Fruit fly (Drosophila melanogaster) whole organism, embryonic: ENCODE results near the gene CG2182.

ENCODE experiments used
- CG4820 ChIP-seq: fragments of 200-800 bp; sonication (Bioruptor generic); optimal IDR thresholded peaks from 3 replicates; lab custom pipeline; 2016; ENCODE audit warnings: missing biosample characterization, missing genetic modification characterization
- CG7786 ChIP-seq: fragments of 200-800 bp; sonication (Bioruptor generic); optimal IDR thresholded peaks from 2 replicates; lab custom pipeline; 2016; ENCODE audit warnings: missing biosample characterization, missing genetic modification characterization
- CG8290 ChIP-seq, 3 experiments: fragments of 200-800 bp; sonication (Bioruptor generic); optimal IDR thresholded peaks; 2 replicates each; lab custom pipeline; 2016 to 2019; ENCODE audit warnings: missing biosample characterization in 3 of 3, missing genetic modification characterization in 3 of 3, mild to moderate bottlenecking in 2 of 3, moderate library complexity in 1 of 3
- chif ChIP-seq, 2 experiments: fragments of 200-800 bp; sonication (Bioruptor generic); optimal IDR thresholded peaks; 3 replicates each; lab custom pipeline; 2016; ENCODE audit warnings: missing biosample characterization in 2 of 2, missing genetic modification characterization in 2 of 2

DNA sequence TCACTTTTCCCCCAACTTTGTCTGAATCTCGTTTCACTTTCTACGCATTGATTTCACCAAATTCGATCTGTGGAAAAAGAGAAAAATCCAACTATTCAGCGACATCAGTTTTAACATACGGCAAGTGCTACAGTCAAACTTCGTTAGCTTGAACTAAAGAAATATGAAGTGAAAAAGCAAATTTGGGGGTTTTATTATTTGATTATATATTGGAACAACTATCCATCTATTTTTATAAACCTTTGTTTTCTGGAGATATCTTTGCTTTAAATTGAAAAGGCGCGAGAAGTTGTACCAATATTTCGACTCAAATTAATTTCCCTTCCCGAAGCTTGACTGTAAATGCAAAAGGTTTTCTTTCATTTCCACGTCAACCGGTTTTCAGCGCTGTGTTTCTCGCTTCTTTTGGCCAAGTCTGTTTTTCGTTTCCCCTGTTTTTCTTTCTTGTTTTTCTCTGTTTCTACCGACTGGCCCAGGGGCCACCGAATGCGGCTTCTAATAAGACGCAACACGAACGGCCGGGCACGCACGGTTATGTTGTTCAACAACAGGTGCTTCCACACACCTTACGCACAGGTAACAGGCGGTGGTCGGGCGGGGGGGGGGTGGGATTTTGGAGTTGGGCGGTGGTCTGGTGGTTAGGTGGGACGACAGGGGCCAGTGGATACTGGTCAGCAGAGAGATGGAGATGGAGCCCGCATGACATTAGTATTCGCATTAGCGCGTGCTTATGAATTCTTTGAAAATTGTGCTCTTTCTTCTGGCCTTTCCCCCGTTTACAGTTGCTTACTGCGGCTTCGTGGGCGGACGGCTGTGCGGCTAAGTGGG, 23.4 kb upstream of the CG2182 start:
- TF ChIP-seq chif (GFP tag; optimal IDR thresholded peaks at IDR 0.05; lab: Kevin White, UChicago), result peak; percentile 13 to 60
- peak; percentile 44 for TF ChIP-seq CG4820 (GFP tag; lab: Kevin White, UChicago)
- TF ChIP-seq CG8290 (GFP tag; optimal IDR thresholded peaks at IDR 0.05; lab: Kevin White, UChicago), result peak; percentile 35
- TF ChIP-seq CG8290 (tag; optimal IDR thresholded peaks at IDR 0.05; lab: Kevin White, UChicago), result no peak
- TF ChIP-seq CG7786 (GFP tag; lab: Kevin White, UChicago), result no peak
